Worm (Caenorhabditis elegans): ENCODE results near the gene toc-1.

The toc-1 gene

ce11 chrIII:5254108-5254507, 20.9 kb upstream of the toc-1 start, which contains the start of the genes sumv-1 and gop-1:
sumv-1 (minus strand) TSS chrIII:5254187.
gop-1 (plus strand) TSS chrIII:5254438.
- TF ChIP-seq nhr-19 (GFP tag; conservative IDR thresholded peaks at IDR 0.05) (no peak), fkh-10 (GFP tag; optimal IDR thresholded peaks at IDR 0.05) (no peak), egl-13 (tag; optimal IDR thresholded peaks at IDR 0.05) (no peak), nhr-28 (tag; optimal IDR thresholded peaks at IDR 0.05) (no peak), nhr-76 (tag; optimal IDR thresholded peaks at IDR 0.05) (no peak), swsn-7 (tag; optimal IDR thresholded peaks at IDR 0.05) (no peak), lin-14 (GFP tag; optimal IDR thresholded peaks at IDR 0.05) (no peak), isw-1 (GFP tag; IDR thresholded peaks at IDR 0.05) (no peak), snu-23 (GFP tag; optimal IDR thresholded peaks at IDR 0.05) (no peak), dpl-1 (GFP tag; optimal IDR thresholded peaks at IDR 0.05) (peak in 1 of 3 experiments; percentile 14), ztf-4 (tag; optimal IDR thresholded peaks at IDR 0.05) (no peak), pqm-1 (tag; optimal IDR thresholded peaks at IDR 0.05) (no peak), pax-3 (tag; optimal IDR thresholded peaks at IDR 0.05) (no peak), F16B12.6 (tag; optimal IDR thresholded peaks at IDR 0.05) (no peak), mab-9 (GFP tag; IDR thresholded peaks at IDR 0.05) (no peak), efl-1 (optimal IDR thresholded peaks at IDR 0.05) (no peak), efl-1 (GFP tag; optimal IDR thresholded peaks at IDR 0.05 in 1 of 2) (peak; percentile 2 to 81), alr-1 (tag; optimal IDR thresholded peaks at IDR 0.05; ENCODE audit: borderline replicate concordance) (no peak), lin-35 (GFP tag; optimal IDR thresholded peaks at IDR 0.05) (peak; percentile 3 to 11), mef-2 (tag; optimal IDR thresholded peaks at IDR 0.05) (no peak), pag-3 (tag; optimal IDR thresholded peaks at IDR 0.05; ENCODE audit: borderline replicate concordance, insufficient read depth) (no peak), ces-1 (GFP tag; optimal IDR thresholded peaks at IDR 0.05) (no peak)

ce11 chrIII:5258918-5259317, 16.1 kb upstream of the toc-1 start, which contains the start of gene gop-2:
gop-2 (plus strand) TSS chrIII:5259023.
- TF ChIP-seq hlh-17 (GFP tag; optimal IDR thresholded peaks at IDR 0.05; ENCODE audit: borderline replicate concordance) (no peak), tlp-1 (tag; optimal IDR thresholded peaks at IDR 0.05) (no peak), dsc-1 (tag; optimal IDR thresholded peaks at IDR 0.05) (no peak), sox-4 (tag; optimal IDR thresholded peaks at IDR 0.05) (no peak)

ce11 chrIII:5260394-5260793, 14.7 kb upstream of the toc-1 start, which contains the start of gene gop-3:
gop-3 (plus strand) TSS chrIII:5260694.
- no peak for TF ChIP-seq unc-62 (GFP tag; optimal IDR thresholded peaks at IDR 0.05)
- no peak for TF ChIP-seq lir-3 (tag; optimal IDR thresholded peaks at IDR 0.05; ENCODE audit: poor library complexity)
- TF ChIP-seq sox-4 (tag; optimal IDR thresholded peaks at IDR 0.05), result no peak
- TF ChIP-seq irx-1 (tag; optimal IDR thresholded peaks at IDR 0.05), result no peak
- no peak for TF ChIP-seq lin-13 (GFP tag; optimal IDR thresholded peaks at IDR 0.05)
- no peak for TF ChIP-seq unc-86 (tag; optimal IDR thresholded peaks at IDR 0.05)
- TF ChIP-seq grh-1 (GFP tag; IDR thresholded peaks at IDR 0.05), result no peak
- TF ChIP-seq sptf-1 (tag; optimal IDR thresholded peaks at IDR 0.05), result no peak
- TF ChIP-seq vab-15 (tag; optimal IDR thresholded peaks at IDR 0.05), result no peak
- TF ChIP-seq tlp-1 (tag; optimal IDR thresholded peaks at IDR 0.05), result no peak
- no peak for TF ChIP-seq mdl-1 (tag; optimal IDR thresholded peaks at IDR 0.05)
- no peak for TF ChIP-seq F16B12.6 (tag; optimal IDR thresholded peaks at IDR 0.05)

- TF ChIP-seq fkh-10 (GFP tag; optimal IDR thresholded peaks at IDR 0.05), result no peak
- no peak for TF ChIP-seq efl-1 (optimal IDR thresholded peaks at IDR 0.05)
- peak in 1 of 2 experiments; percentile 18 for TF ChIP-seq efl-1 (GFP tag; optimal IDR thresholded peaks at IDR 0.05 in 1 of 2)
These were observed 11.6 kb upstream of the toc-1 start, which contains the start of the genes C34E10.9 and hap-1 for ce11 chrIII:5263299-5263993. C34E10.9 (minus strand) TSS chrIII:5263399. hap-1 (plus strand) TSS chrIII:5263943.

All from whole organism, L1 larva.